Worm (Caenorhabditis elegans): ENCODE measurements around the gene frpr-2.
A peak's percentile ranks its signal among the peaks of the same experiment; 100 is the strongest.

Gene frpr-2

DNA sequence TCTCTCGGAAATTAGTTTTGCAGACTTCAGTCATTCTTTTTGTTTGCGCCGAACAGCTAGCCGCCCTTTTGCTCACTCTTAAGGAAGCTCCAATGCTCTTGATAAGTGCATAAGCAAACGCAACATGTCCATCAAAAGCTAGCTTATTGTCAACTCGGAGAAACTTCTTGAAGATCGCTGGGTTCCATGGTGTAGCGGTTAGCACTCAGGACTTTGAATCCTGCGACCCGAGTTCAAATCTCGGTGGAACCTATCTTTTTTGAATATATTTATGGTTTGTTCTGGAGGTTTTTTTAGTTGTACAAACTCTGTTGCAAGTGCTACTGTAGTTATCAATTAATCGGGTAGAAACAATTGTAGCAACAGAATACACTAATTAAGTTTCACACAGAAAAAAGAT lies 27.7 kb upstream of the frpr-2 start (continued):
- TF ChIP-seq dve-1 (tag; optimal IDR thresholded peaks at IDR 0.05; ENCODE audit: insufficient read depth), result no peak

DNA sequence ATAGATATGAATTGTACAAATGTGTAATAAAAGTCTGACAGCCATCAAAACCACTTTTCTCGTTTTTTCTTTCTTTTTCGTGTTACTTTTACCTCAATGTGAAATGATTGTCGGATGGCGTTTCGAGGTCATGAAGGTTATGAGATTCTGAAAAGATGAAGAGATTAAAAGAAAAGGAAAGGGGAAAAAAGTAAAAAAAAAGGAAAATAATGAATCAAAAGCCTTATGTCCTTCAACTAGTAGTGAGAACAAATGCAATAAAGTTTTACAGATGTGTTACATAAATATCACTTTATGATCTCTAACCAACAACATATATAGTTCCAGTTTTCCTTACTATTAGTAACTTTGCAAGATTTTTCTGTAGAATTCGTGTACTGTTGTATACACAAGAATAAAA lies 24.5 kb upstream of the frpr-2 start, which contains the start of gene gmap-3:
Gene gmap-3 (minus strand): TSS at position 148 of the 400 bp plus-strand sequence.
- TF ChIP-seq aha-1 (tag) (peak; percentile 8), ztf-11 (tag; optimal IDR thresholded peaks at IDR 0.05) (no peak)

DNA sequence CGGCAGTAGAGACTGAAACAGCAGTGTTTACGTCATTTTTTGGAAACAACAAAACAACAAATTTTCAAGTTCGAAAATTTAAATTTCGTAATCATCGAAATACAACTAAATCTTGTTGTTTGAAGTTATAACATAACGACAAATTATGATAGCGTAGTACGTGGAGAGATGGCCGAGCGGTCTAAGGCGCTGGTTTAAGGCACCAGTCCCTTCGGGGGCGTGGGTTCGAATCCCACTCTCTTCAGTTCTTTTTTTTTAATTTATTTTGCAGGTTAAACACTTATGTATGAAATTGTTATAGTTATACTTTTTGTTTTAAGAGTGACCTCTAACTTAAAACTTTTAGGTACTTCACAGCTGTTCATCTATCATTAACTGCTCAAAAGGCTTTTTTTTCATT lies 23.0 kb upstream of the frpr-2 start:
- TF ChIP-seq lir-3 (tag; optimal IDR thresholded peaks at IDR 0.05), result no peak
- TF ChIP-seq tag-97 (GFP tag; IDR thresholded peaks at IDR 0.05), result no peak
- no peak for TF ChIP-seq T26A8.4 (GFP tag; IDR thresholded peaks at IDR 0.05)
- TF ChIP-seq lin-38 (GFP tag; IDR thresholded peaks at IDR 0.05), result peak; percentile 57
- no peak for TF ChIP-seq ZK337.2 (GFP tag; IDR thresholded peaks at IDR 0.05)
- TF ChIP-seq daf-8 (GFP tag; IDR thresholded peaks at IDR 0.05), result no peak
- peak; percentile 10 for TF ChIP-seq nhr-28 (tag; optimal IDR thresholded peaks at IDR 0.05)
- TF ChIP-seq mxl-3 (GFP tag; optimal IDR thresholded peaks at IDR 0.05), result no peak
- no peak for TF ChIP-seq ces-1 (GFP tag; optimal IDR thresholded peaks at IDR 0.05)
- no peak for TF ChIP-seq ceh-82 (tag; optimal IDR thresholded peaks at IDR 0.05)
- no peak for TF ChIP-seq dpl-1 (GFP tag; optimal IDR thresholded peaks at IDR 0.05)
- TF ChIP-seq lim-7 (GFP tag; IDR thresholded peaks at IDR 0.05), result peak; percentile 72; the same call in 1 of the 2 replicates
- TF ChIP-seq nhr-48 (tag; optimal IDR thresholded peaks at IDR 0.05), result peak; percentile 22
- TF ChIP-seq ztf-11 (tag; optimal IDR thresholded peaks at IDR 0.05), result no peak
- TF ChIP-seq snpc-1.2 (GFP tag; IDR thresholded peaks at IDR 0.05), result peak; percentile 81
- 0 out of 2 replicates have a peak, but pooled peaks have one; percentile 26 for TF ChIP-seq dmd-8 (GFP tag; IDR thresholded peaks at IDR 0.05)
- no peak for TF ChIP-seq lin-39 (tag; optimal IDR thresholded peaks at IDR 0.05)
- peak; percentile 33 for TF ChIP-seq duxl-1 (tag; optimal IDR thresholded peaks at IDR 0.05; ENCODE audit: poor library complexity)
- TF ChIP-seq nhr-102 (tag; optimal IDR thresholded peaks at IDR 0.05), result no peak
- no peak for TF ChIP-seq hif-1 (tag; optimal IDR thresholded peaks at IDR 0.05)
- no peak for TF ChIP-seq aha-1 (tag)
- TF ChIP-seq skn-1 (tag; optimal IDR thresholded peaks at IDR 0.05), result no peak
- TF ChIP-seq daf-16 (GFP tag; optimal IDR thresholded peaks at IDR 0.05), result no peak
- peak; percentile 47 for TF ChIP-seq daf-16 (tag; optimal IDR thresholded peaks at IDR 0.05)
- TF ChIP-seq hlh-11 (tag; optimal IDR thresholded peaks at IDR 0.05), result peak; percentile 9
- TF ChIP-seq ceh-20 (GFP tag; IDR thresholded peaks at IDR 0.05), result no peak
- peak; percentile 35; the same call in 1 of the 2 replicates for TF ChIP-seq dmd-6 (GFP tag; IDR thresholded peaks at IDR 0.05)
- no peak for TF ChIP-seq dmd-9 (GFP tag; IDR thresholded peaks at IDR 0.05)
- TF ChIP-seq lin-15B (tag; optimal IDR thresholded peaks at IDR 0.05), result no peak
- no peak for TF ChIP-seq saeg-2 (GFP tag; IDR thresholded peaks at IDR 0.05)
- no peak for TF ChIP-seq ctbp-1 (GFP tag; IDR thresholded peaks at IDR 0.05)
- TF ChIP-seq mes-2 (tag; optimal IDR thresholded peaks at IDR 0.05; ENCODE audit: poor library complexity, severe bottlenecking), result no peak
- no peak; the same call in 1 of the 2 replicates for TF ChIP-seq pha-4 (GFP tag; IDR thresholded peaks at IDR 0.05)
- no peak for TF ChIP-seq pha-4 (tag; optimal IDR thresholded peaks at IDR 0.05)
- 0 out of 2 replicates have a peak, but pooled peaks have one; percentile 33 for TF ChIP-seq Y48G9A.11 (GFP tag; IDR thresholded peaks at IDR 0.05)
- no peak for TF ChIP-seq R02D3.7 (tag; optimal IDR thresholded peaks at IDR 0.05)
- no peak for TF ChIP-seq zfp-3 (GFP tag; conservative IDR thresholded peaks at IDR 0.05)
- peak; percentile 28; the same call in 1 of the 2 replicates for TF ChIP-seq egl-43 (GFP tag; IDR thresholded peaks at IDR 0.05)
- TF ChIP-seq lin-13 (GFP tag; optimal IDR thresholded peaks at IDR 0.05), result no peak
- TF ChIP-seq attf-4 (tag; optimal IDR thresholded peaks at IDR 0.05), result no peak
- 0 out of 4 replicates have a peak, but pooled peaks of 1 of the 2 experiments have one; percentile 17 for TF ChIP-seq madf-5 (GFP tag; IDR thresholded peaks at IDR 0.05)
- TF ChIP-seq vab-7 (GFP tag; IDR thresholded peaks at IDR 0.05), result peak; percentile 46; the same call in 1 of the 2 replicates
- 0 out of 2 replicates have a peak, but pooled peaks have one; percentile 36 for TF ChIP-seq hmg-1.1 (GFP tag; IDR thresholded peaks at IDR 0.05)
- TF ChIP-seq arid-1 (GFP tag; conservative IDR thresholded peaks at IDR 0.05), result no peak
- no peak for TF ChIP-seq nhr-111 (GFP tag; optimal IDR thresholded peaks at IDR 0.05)
- no peak for TF ChIP-seq tra-1 (GFP tag; IDR thresholded peaks at IDR 0.05)
